Fruit fly (Drosophila melanogaster) whole organism, embryonic: ENCODE measurements around the gene Abl.

Source experiments
- Aef1 ChIP-seq: fragments of 200-800 bp; sonication (Bioruptor generic); IDR thresholded peaks from 3 replicates; pipeline ENCODE4 v1.3.6; 2022; ENCODE audit warnings: missing biosample characterization, missing genetic modification characterization
- Awh ChIP-seq: fragments of 200-800 bp; sonication (Bioruptor generic); IDR thresholded peaks from 2 replicates; pipeline ENCODE4, ENCODE4 v1.3.6; 2022; ENCODE audit warnings: missing biosample characterization, missing genetic modification characterization
- CG10274 ChIP-seq: fragments of 200-800 bp; sonication (Bioruptor generic); optimal IDR thresholded peaks from 3 replicates; lab custom pipeline; 2017; ENCODE audit warnings: missing biosample characterization, mild to moderate bottlenecking, missing genetic modification characterization
- CG12071 ChIP-seq: fragments of 200-800 bp; sonication (Bioruptor generic); optimal IDR thresholded peaks from 3 replicates; lab custom pipeline; 2018; ENCODE audit warnings: missing biosample characterization, mild to moderate bottlenecking, missing genetic modification characterization
- CG12155 ChIP-seq: fragments of 200-800 bp; sonication (Bioruptor generic); optimal IDR thresholded peaks from 3 replicates; lab custom pipeline; 2016; ENCODE audit warnings: missing biosample characterization, missing genetic modification characterization
- CG12391 ChIP-seq: fragments of 200-800 bp; sonication (Bioruptor generic); optimal IDR thresholded peaks from 3 replicates; lab custom pipeline; 2018; ENCODE audit warnings: missing biosample characterization, mild to moderate bottlenecking, missing genetic modification characterization, moderate library complexity
- CG13287 ChIP-seq: fragments of 200-800 bp; sonication (Bioruptor generic); IDR thresholded peaks from 2 replicates; pipeline ENCODE4 v1.3.6; 2022; ENCODE audit warnings: missing biosample characterization, missing genetic modification characterization; ENCODE audit not compliant: partially characterized antibody
- CG14050 ChIP-seq: fragments of 200-800 bp; sonication (Bioruptor generic); IDR thresholded peaks from 3 replicates; pipeline ENCODE4 v1.3.6; 2022; ENCODE audit warnings: missing biosample characterization, missing genetic modification characterization
- CG2875 ChIP-seq: fragments of 200-800 bp; sonication (Bioruptor generic); optimal IDR thresholded peaks from 2 replicates; lab custom pipeline; 2017; ENCODE audit warnings: missing biosample characterization, mild to moderate bottlenecking, missing genetic modification characterization, missing genetic modification reagents
- CG30020 ChIP-seq: fragments of 200-800 bp; optimal IDR thresholded peaks from 2 replicates; lab custom pipeline; 2019; ENCODE audit warnings: missing biosample characterization, mild to moderate bottlenecking, missing genetic modification characterization, moderate library complexity
- CG3163 ChIP-seq: fragments of 200-800 bp; sonication (Bioruptor generic); optimal IDR thresholded peaks from 3 replicates; lab custom pipeline; 2016; ENCODE audit warnings: missing biosample characterization, missing genetic modification characterization
- CG32767 ChIP-seq: fragments of 200-800 bp; sonication (Bioruptor generic); IDR thresholded peaks from 2 replicates; pipeline ENCODE4 v1.3.6; 2022; ENCODE audit warnings: missing biosample characterization, missing genetic modification characterization
- CG34224 ChIP-seq: fragments of 200-800 bp; sonication (Bioruptor generic); IDR thresholded peaks from 3 replicates; pipeline ENCODE4 v1.3.6; 2022; ENCODE audit warnings: missing biosample characterization, missing genetic modification characterization; ENCODE audit not compliant: partially characterized antibody
- CG5180 ChIP-seq: fragments of 200-800 bp; sonication (Bioruptor generic); optimal IDR thresholded peaks from 3 replicates; lab custom pipeline; 2017; ENCODE audit warnings: missing biosample characterization, missing genetic modification characterization, mild to moderate bottlenecking, moderate library complexity, missing genetic modification reagents
- CG6175 ChIP-seq: fragments of 200-800 bp; sonication (Bioruptor generic); IDR thresholded peaks from 3 replicates; pipeline ENCODE4 v1.3.6; 2022; ENCODE audit warnings: missing biosample characterization, missing genetic modification characterization
- CG6765 ChIP-seq: fragments of 200-800 bp; sonication (Bioruptor generic); optimal IDR thresholded peaks from 3 replicates; lab custom pipeline; 2017; ENCODE audit warnings: missing biosample characterization, mild to moderate bottlenecking, missing genetic modification characterization
- Dbx ChIP-seq: fragments of 200-800 bp; sonication (Bioruptor generic); IDR thresholded peaks from 3 replicates; pipeline ENCODE4 v1.3.6; 2022; ENCODE audit warnings: missing biosample characterization, missing genetic modification characterization
- Dll ChIP-seq: fragments of 200-800 bp; sonication (Bioruptor generic); IDR thresholded peaks from 4 replicates; pipeline ENCODE4 v1.3.6; 2022; ENCODE audit warnings: missing biosample characterization, missing genetic modification characterization; ENCODE audit not compliant: partially characterized antibody
- Dp ChIP-seq: fragments of 200-800 bp; sonication (Bioruptor generic); optimal IDR thresholded peaks from 2 replicates; lab custom pipeline; 2018; ENCODE audit warnings: missing biosample characterization, mild to moderate bottlenecking, missing genetic modification characterization, moderate library complexity
- Dref ChIP-seq: fragments of 200-800 bp; sonication (Bioruptor generic); IDR thresholded peaks from 2 replicates; pipeline ENCODE4 v1.3.6; 2022; ENCODE audit warnings: missing biosample characterization, missing genetic modification characterization
- Elba2 ChIP-seq: fragments of 200-800 bp; sonication (Bioruptor generic); optimal IDR thresholded peaks from 3 replicates; lab custom pipeline; 2016; ENCODE audit warnings: missing biosample characterization, missing genetic modification characterization
- Lim3 ChIP-seq: fragments of 200-800 bp; sonication (Bioruptor generic); IDR thresholded peaks from 2 replicates; pipeline ENCODE4 v1.3.6; 2022; ENCODE audit warnings: missing biosample characterization, missing genetic modification characterization
- MBD-R2 ChIP-seq: fragments of 200-800 bp; sonication (Bioruptor generic); IDR thresholded peaks from 2 replicates; pipeline ENCODE4 v1.3.6; 2022; ENCODE audit warnings: missing biosample characterization, missing genetic modification characterization
- MESR4 ChIP-seq: fragments of 200-800 bp; sonication (Bioruptor generic); optimal IDR thresholded peaks from 2 replicates; lab custom pipeline; 2018; ENCODE audit warnings: missing biosample characterization, mild to moderate bottlenecking, missing genetic modification characterization, moderate library complexity
- Myb ChIP-seq: fragments of 200-800 bp; sonication (Bioruptor generic); optimal IDR thresholded peaks from 2 replicates; lab custom pipeline; 2016; ENCODE audit warnings: missing biosample characterization, missing genetic modification characterization
- NC2α ChIP-seq: fragments of 200-800 bp; sonication (Bioruptor generic); optimal IDR thresholded peaks from 2 replicates; lab custom pipeline; 2016; ENCODE audit warnings: missing biosample characterization, missing genetic modification characterization
- Nf-YA ChIP-seq: fragments of 200-800 bp; sonication (Bioruptor generic); IDR thresholded peaks from 2 replicates; pipeline ENCODE4 v1.3.6; 2022; ENCODE audit warnings: missing biosample characterization, missing genetic modification characterization
- Oli ChIP-seq: fragments of 200-800 bp; sonication (Bioruptor generic); optimal IDR thresholded peaks from 2 replicates; lab custom pipeline; 2018; ENCODE audit warnings: missing biosample characterization, mild to moderate bottlenecking, missing genetic modification characterization, moderate library complexity
- Scr ChIP-seq: fragments of 200-800 bp; sonication (Bioruptor generic); IDR thresholded peaks from 2 replicates; pipeline ENCODE4 v1.3.6; 2022; ENCODE audit warnings: missing biosample characterization, missing genetic modification characterization; ENCODE audit not compliant: partially characterized antibody
- Sry-δ ChIP-seq: fragments of 200-800 bp; sonication (Bioruptor generic); optimal IDR thresholded peaks from 2 replicates; lab custom pipeline; 2016; ENCODE audit warnings: missing biosample characterization, missing genetic modification characterization
- Tbp ChIP-seq: fragments of >200 bp; optimal IDR thresholded peaks from 2 replicates; lab custom pipeline; 2018; ENCODE audit warnings: missing biosample characterization, missing genetic modification characterization
- bbx ChIP-seq: fragments of 200-800 bp; sonication (Bioruptor generic); IDR thresholded peaks from 2 replicates; pipeline ENCODE4 v1.3.6; 2022; ENCODE audit warnings: missing biosample characterization, missing genetic modification characterization; ENCODE audit not compliant: partially characterized antibody
- bigmax ChIP-seq: fragments of 200-800 bp; sonication (Bioruptor generic); optimal IDR thresholded peaks from 2 replicates; lab custom pipeline; 2018; ENCODE audit warnings: missing biosample characterization, mild to moderate bottlenecking, missing genetic modification characterization
- chn ChIP-seq: fragments of 200-800 bp; sonication (Bioruptor generic); optimal IDR thresholded peaks from 2 replicates; lab custom pipeline; 2016; ENCODE audit warnings: missing biosample characterization, missing genetic modification characterization
- crc ChIP-seq: fragments of 200-800 bp; sonication (Bioruptor generic); optimal IDR thresholded peaks from 2 replicates; lab custom pipeline; 2016; ENCODE audit warnings: missing biosample characterization, missing genetic modification characterization
- crol ChIP-seq: fragments of 200-800 bp; sonication (Bioruptor generic); IDR thresholded peaks from 2 replicates; pipeline ENCODE4 v1.3.6; 2022; ENCODE audit warnings: missing biosample characterization, missing genetic modification characterization
- dan ChIP-seq: fragments of 200-800 bp; sonication (Bioruptor generic); IDR thresholded peaks from 2 replicates; pipeline ENCODE4 v1.3.6; 2022; ENCODE audit warnings: missing biosample characterization, missing genetic modification characterization
- gro ChIP-seq: fragments of 200-800 bp; sonication (Bioruptor generic); optimal IDR thresholded peaks from 2 replicates; lab custom pipeline; 2016; ENCODE audit warnings: missing biosample characterization, missing genetic modification characterization
- ham ChIP-seq: fragments of 200-800 bp; sonication (Bioruptor generic); IDR thresholded peaks from 2 replicates; pipeline ENCODE4 v1.3.6; 2022; ENCODE audit warnings: missing biosample characterization, missing genetic modification characterization
- ken ChIP-seq: fragments of 200-800 bp; sonication (Bioruptor generic); IDR thresholded peaks from 3 replicates; pipeline ENCODE4 v1.3.6; 2022; ENCODE audit warnings: missing biosample characterization, missing genetic modification characterization
- lbe ChIP-seq: fragments of 200-800 bp; sonication (Bioruptor generic); optimal IDR thresholded peaks from 2 replicates; lab custom pipeline; 2016; ENCODE audit warnings: missing biosample characterization, mild to moderate bottlenecking, missing genetic modification characterization
- lov ChIP-seq, 2 experiments: fragments of 200-800 bp in 1 of 2; fragments of >200 bp in 1 of 2; sonication (Bioruptor generic) in 1 of 2; IDR thresholded peaks in 1 of 2; optimal IDR thresholded peaks in 1 of 2; 2 replicates in 1 of 2; 3 replicates in 1 of 2; pipeline versions ENCODE4 v1.3.6 to Lab custom; 2017 to 2022; ENCODE audit warnings: missing biosample characterization in 1 of 2, missing genetic modification characterization in 1 of 2
- nom ChIP-seq: fragments of 200-800 bp; sonication (Bioruptor generic); optimal IDR thresholded peaks from 2 replicates; lab custom pipeline; 2017; ENCODE audit warnings: missing biosample characterization, missing genetic modification characterization, mild to moderate bottlenecking, moderate library complexity, missing genetic modification reagents
- onecut ChIP-seq: fragments of 200-800 bp; sonication (Bioruptor generic); IDR thresholded peaks from 2 replicates; pipeline ENCODE4 v1.3.6; 2022; ENCODE audit warnings: missing biosample characterization, missing genetic modification characterization
- pzg ChIP-seq: fragments of 200-800 bp; sonication (Bioruptor generic); optimal IDR thresholded peaks from 3 replicates; lab custom pipeline; 2018; ENCODE audit warnings: missing biosample characterization, mild to moderate bottlenecking, missing genetic modification characterization, moderate library complexity
- seq ChIP-seq: fragments of 200-800 bp; sonication (Bioruptor generic); IDR thresholded peaks from 2 replicates; pipeline ENCODE4 v1.3.6; 2022; ENCODE audit warnings: missing biosample characterization, missing genetic modification characterization
- sna ChIP-seq: fragments of 200-800 bp; sonication (Bioruptor generic); IDR thresholded peaks from 2 replicates; pipeline ENCODE4 v1.3.6; 2022; ENCODE audit warnings: missing biosample characterization, missing genetic modification characterization; ENCODE audit not compliant: partially characterized antibody
- sob ChIP-seq: fragments of 200-800 bp; sonication (Bioruptor generic); IDR thresholded peaks from 2 replicates; pipeline ENCODE4 v1.3.6; 2022; ENCODE audit warnings: missing biosample characterization, missing genetic modification characterization
- stwl ChIP-seq: fragments of 200-800 bp; sonication (Bioruptor generic); optimal IDR thresholded peaks from 3 replicates; lab custom pipeline; 2018; ENCODE audit warnings: missing biosample characterization, mild to moderate bottlenecking, missing genetic modification characterization, moderate library complexity
- toy ChIP-seq: fragments of 200-800 bp; sonication (Bioruptor generic); IDR thresholded peaks from 2 replicates; pipeline ENCODE4 v1.3.6; 2022; ENCODE audit warnings: missing biosample characterization, missing genetic modification characterization
- unc-4 ChIP-seq: fragments of 200-800 bp; sonication (Bioruptor generic); IDR thresholded peaks from 2 replicates; pipeline ENCODE4 v1.3.6; 2022; ENCODE audit warnings: missing biosample characterization, missing genetic modification characterization; ENCODE audit not compliant: partially characterized antibody

The Abl gene

DNA sequence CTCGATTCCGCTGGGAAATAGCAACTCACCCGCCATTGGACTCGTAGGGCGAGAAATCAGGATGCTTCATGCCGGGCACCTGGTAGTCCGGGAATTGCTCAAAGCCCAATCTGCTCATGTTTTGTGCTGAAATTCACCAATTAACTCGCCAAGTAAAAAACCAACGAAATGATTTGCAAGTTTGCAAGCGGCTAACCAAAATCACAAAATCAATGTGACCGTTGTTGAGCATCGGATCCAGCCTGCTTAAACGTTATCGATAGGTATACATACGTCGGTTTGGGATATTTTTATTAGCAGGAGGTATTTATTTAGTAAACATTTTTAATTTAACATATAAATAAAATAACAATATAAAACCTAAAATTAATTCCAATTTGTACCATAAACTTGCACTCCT is 37.5 kb downstream of the Abl start, which contains the start of gene Prosbeta6 (continued):
- TF ChIP-seq Aef1 (GFP tag; lab: Robert Waterston, UW) (no peak), toy (GFP tag; lab: Robert Waterston, UW) (no peak), chn (GFP tag; lab: Kevin White, UChicago) (no peak), CG14050 (GFP tag; lab: Robert Waterston, UW) (no peak), seq (no peak), CG12071 (GFP tag; lab: Kevin White, UChicago) (no peak), Dp (GFP tag; lab: Kevin White, UChicago) (peak; percentile 44), Tbp (no peak), stwl (tag; lab: Kevin White, UChicago) (peak; percentile 45), lov (optimal IDR thresholded peaks at IDR 0.05; lab: Kevin White, UChicago) (no peak), lov (GFP tag; IDR thresholded peaks at IDR 0.05; lab: Robert Waterston, UW) (no peak), gro (GFP tag; lab: Kevin White, UChicago) (no peak), CG34224 (peak; percentile 50; the same call in 2 of the 3 replicates), Elba2 (GFP tag; lab: Kevin White, UChicago) (no peak), bigmax (GFP tag; lab: Kevin White, UChicago) (peak; percentile 56), MESR4 (GFP tag; lab: Kevin White, UChicago) (peak; percentile 60), CG6175 (GFP tag; lab: Robert Waterston, UW) (no peak), Dref (peak; percentile 71), CG3163 (GFP tag; lab: Kevin White, UChicago) (no peak), CG6765 (GFP tag; lab: Kevin White, UChicago) (no peak), Oli (tag; lab: Kevin White, UChicago) (no peak), bbx (peak; percentile 45; the same call in 1 of the 2 replicates), CG10274 (GFP tag; lab: Kevin White, UChicago) (no peak), Lim3 (no peak), Dbx (GFP tag; lab: Robert Waterston, UW) (no peak), CG2875 (no peak), onecut (GFP tag; lab: Robert Waterston, UW) (no peak), NC2α (GFP tag; lab: Kevin White, UChicago) (no peak), crol (no peak), pzg (GFP tag; lab: Kevin White, UChicago) (peak; percentile 66), CG32767 (no peak), Sry-δ (GFP tag; lab: Kevin White, UChicago) (peak; percentile 50), CG30020 (tag; lab: Kevin White, UChicago) (peak; percentile 14), unc-4 (GFP tag; lab: Robert Waterston, UW) (peak; percentile 54; the same call in 1 of the 2 replicates), lbe (GFP tag; lab: Kevin White, UChicago) (peak; percentile 15), Scr (GFP tag; lab: Robert Waterston, UW) (peak; percentile 59), MBD-R2 (peak; percentile 59), CG12391 (tag; lab: Kevin White, UChicago) (no peak), dan (GFP tag; lab: Robert Waterston, UW) (no peak), crc (no peak), ham (GFP tag; lab: Robert Waterston, UW) (no peak), ken (GFP tag; lab: Robert Waterston, UW) (no peak), Myb (GFP tag; lab: Kevin White, UChicago) (no peak), nom (no peak), sna (0 out of 2 replicates have a peak, but pooled peaks have one; percentile 45), CG12155 (GFP tag; lab: Kevin White, UChicago) (no peak), Dll (GFP tag; lab: Robert Waterston, UW) (peak; percentile 56; the same call in 3 of the 4 replicates), Nf-YA (no peak), CG13287 (GFP tag; lab: Robert Waterston, UW) (peak; percentile 71), CG5180 (GFP tag; lab: Kevin White, UChicago) (no peak), Awh (GFP tag; lab: Robert Waterston, UW) (no peak), sob (no peak)
